Fruit fly (Drosophila melanogaster) Kc167 (cell line): ENCODE data around the gene CG42810.
"Not testable (repeated sequence)": the region's sequence is repeated elsewhere in the genome, so short reads cannot be mapped to it uniquely, and the experiment has no call there.

Source experiments
- Myc ChIP-seq: fragments of >200 bp; optimal IDR thresholded peaks from 2 replicates; lab custom pipeline; 2017; ENCODE audit warnings: missing external identifiers
- Sin3A ChIP-seq: fragments of >200 bp; optimal IDR thresholded peaks from 2 replicates; lab custom pipeline; 2018; ENCODE audit warnings: missing external identifiers
- h ChIP-seq: fragments of >200 bp; optimal IDR thresholded peaks from 3 replicates; lab custom pipeline; 2018; ENCODE audit warnings: missing external identifiers
- insv ChIP-seq: fragments of >200 bp; optimal IDR thresholded peaks from 3 replicates; lab custom pipeline; 2018; ENCODE audit warnings: missing external identifiers
- psq ChIP-seq: fragments of >200 bp; optimal IDR thresholded peaks from 2 replicates; lab custom pipeline; 2017; ENCODE audit warnings: missing external identifiers
- ttk ChIP-seq: sonication (Bioruptor generic); optimal IDR thresholded peaks from 2 replicates; lab custom pipeline; 2017; ENCODE audit warnings: missing external identifiers

Gene CG42810

DNA sequence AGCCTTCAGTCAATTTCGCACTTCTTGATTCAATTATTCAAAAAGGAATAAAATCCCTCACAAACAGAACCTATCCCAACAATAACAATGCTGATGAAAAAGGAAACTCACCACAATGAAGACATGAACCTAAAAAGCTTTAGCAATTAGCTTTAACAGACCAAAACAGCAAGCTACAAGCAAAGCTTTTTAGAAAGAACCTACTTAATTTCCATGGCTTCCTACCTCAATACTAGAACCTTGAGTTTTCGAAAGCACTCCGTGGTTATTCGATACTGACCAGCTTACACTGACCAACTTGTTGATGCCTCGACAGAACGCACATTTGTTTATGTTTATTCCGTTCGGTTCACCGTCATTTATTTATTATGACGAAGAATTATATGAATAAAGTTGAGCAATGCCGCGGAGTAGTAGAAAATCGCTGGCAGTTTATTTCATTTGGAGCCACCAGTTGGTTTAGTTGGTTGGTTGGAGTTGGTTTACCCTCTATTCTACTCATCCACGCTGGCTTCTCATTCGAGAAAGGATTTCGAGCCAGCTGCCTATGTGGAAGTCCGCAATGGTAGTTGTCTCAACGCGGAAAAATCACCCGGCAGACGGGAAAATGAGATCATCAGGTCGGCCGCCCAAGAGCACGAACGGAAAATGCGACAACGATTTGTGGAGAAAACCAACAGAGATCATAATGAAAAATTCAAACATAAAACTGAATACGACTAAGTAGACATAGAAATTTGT lies at the start of gene CG42810:
Gene CG42810 (plus strand): TSS at position 691 of the 741 bp plus-strand sequence.
- TF ChIP-seq Myc (lab: Kevin White, UChicago): no peak
- no peak for TF ChIP-seq ttk
- no peak for TF ChIP-seq psq (lab: Kevin White, UChicago)
- TF ChIP-seq h (lab: Kevin White, UChicago): no peak
- no peak for TF ChIP-seq insv
- no peak for TF ChIP-seq Sin3A (lab: Kevin White, UChicago)

DNA sequence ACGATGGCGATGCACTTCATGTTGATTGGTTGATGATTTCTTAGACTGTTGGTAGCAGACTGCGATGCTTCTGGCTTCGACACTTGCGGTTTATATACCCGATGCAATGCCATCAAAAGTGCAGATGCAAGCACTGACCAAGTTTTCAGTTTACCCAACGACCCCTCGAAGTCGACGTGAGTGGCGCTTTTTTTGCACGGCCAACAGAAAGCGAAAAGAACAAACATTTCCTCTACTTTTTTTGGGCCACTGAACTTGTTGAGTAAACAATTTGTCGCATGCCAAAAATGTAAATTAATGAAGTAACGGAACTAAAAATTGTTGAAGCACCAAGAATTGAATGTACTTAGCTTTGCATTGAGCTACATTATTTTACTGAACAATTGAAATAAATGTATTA lies 47.9 kb upstream of the CG42810 start, which contains the start of gene Vm34Ca:
Gene Vm34Ca (minus strand): TSS at position 66 of the 400 bp plus-strand sequence.
- TF ChIP-seq insv (no peak), h (lab: Kevin White, UChicago) (no peak), psq (lab: Kevin White, UChicago) (no peak), Myc (lab: Kevin White, UChicago) (no peak), ttk (no peak), Sin3A (lab: Kevin White, UChicago) (no peak)

DNA sequence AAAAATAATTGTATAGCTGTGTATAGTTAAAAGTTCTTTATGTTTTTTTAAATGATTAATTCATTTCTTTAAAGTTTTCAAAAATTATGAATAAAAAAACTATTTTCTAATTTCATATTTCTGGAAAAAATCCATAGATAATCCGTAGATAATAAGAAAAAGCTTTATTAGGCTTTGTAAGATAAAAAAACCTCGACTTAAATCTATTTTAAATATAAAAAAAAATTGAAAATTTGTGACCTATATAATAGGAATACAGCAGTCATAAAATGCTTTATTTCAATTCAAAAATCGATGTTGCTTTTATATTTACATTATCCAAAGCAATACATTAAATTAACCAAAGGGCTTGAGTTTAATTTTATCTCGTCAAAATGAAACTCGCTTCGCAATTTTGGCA lies 47.3 kb upstream of the CG42810 start, which contains the start of gene Flad2:
Gene Flad2 (plus strand): TSS at position 301 of the 400 bp plus-strand sequence.
- TF ChIP-seq insv: no peak
- no peak for TF ChIP-seq Sin3A (lab: Kevin White, UChicago)
- no peak for TF ChIP-seq Myc (lab: Kevin White, UChicago)
- no peak for TF ChIP-seq ttk
- no peak for TF ChIP-seq psq (lab: Kevin White, UChicago)
- no peak for TF ChIP-seq h (lab: Kevin White, UChicago)

DNA sequence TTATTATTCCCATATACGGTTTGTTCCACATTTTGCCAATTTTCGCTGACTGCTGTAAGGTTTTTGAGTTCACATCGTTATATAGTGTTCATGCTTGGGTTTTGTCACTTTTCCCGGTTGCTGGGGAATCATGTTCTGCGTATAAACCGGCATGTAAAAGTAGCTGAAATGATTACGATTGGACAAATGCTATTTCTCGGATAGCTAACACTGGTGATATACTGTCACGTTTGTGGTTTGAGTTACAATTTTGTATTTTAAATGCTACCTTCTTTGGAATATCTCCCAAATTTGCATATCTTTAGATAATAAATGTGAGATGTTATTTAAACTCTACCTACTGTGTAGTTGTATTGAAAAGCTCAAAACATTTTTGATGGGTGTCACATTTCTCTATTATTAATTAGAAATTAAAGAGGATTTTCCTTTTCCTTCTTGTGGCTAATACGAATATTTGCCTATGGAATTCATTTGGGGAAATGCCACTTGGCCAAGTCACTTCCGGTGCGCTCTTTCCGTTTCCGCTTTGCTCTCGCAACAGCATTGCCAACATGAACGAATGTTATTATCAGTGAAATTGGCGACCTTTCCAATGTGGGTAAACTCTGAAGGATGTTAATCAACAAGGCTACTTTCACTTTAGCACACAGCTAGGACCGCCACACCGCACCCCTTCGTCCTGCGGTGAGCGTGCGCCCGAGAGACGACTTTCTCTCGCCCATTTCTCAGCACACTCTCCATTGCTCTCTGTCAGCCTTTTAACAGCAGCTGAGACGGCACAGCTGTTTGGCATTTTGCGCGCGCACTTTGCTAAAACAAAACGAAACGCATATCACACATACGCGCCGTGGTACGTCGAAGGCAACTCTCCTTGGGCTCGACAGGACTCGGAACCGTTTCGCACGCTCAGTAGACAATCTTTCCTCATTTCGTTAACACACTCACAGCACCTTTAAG lies 44.7 kb upstream of the CG42810 start, which contains the start of the genes CG16956, CG42784 and CG43850:
Gene CG16956 (minus strand): TSS at position 51 of the 957 bp plus-strand sequence.
Gene CG42784 (plus strand): TSS at position 907 of the 957 bp plus-strand sequence.
Gene CG43850 (plus strand): TSS at position 907 of the 957 bp plus-strand sequence.
- no peak for TF ChIP-seq Sin3A (lab: Kevin White, UChicago)
- TF ChIP-seq Myc (lab: Kevin White, UChicago): no peak
- no peak for TF ChIP-seq h (lab: Kevin White, UChicago)
- no peak for TF ChIP-seq insv
- TF ChIP-seq ttk: no peak
- no peak for TF ChIP-seq psq (lab: Kevin White, UChicago)

DNA sequence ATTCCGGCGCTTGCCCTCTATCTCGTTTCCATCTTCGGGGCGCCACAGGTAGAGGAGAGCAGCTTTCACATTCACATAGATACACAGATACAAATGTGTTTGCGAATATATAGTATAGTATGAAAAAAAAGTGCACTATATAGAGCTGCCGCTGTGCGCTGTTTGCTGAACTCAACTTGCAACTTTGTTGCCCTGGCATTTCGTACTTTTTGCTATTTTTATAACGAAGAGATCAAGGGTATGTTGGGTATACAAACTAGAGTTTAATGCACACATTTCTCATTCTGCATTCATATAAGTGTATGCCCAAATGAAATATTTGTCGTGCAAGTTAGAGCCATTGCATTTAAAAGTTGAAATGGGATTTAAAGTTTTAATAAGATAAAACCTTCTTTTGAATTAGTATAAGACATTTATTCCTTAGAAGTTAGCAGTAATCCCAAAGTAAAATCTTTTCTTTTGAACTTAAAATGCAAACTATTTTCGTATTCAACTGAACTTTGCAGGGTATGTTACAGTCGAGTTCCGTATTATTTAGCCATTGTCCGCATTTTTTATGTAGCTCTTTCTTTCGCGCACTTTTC lies 28.5 kb upstream of the CG42810 start:
- TF ChIP-seq Sin3A (lab: Kevin White, UChicago) (no peak), ttk (no peak), insv (no peak), psq (lab: Kevin White, UChicago) (no peak), Myc (lab: Kevin White, UChicago) (no peak), h (lab: Kevin White, UChicago) (no peak)

DNA sequence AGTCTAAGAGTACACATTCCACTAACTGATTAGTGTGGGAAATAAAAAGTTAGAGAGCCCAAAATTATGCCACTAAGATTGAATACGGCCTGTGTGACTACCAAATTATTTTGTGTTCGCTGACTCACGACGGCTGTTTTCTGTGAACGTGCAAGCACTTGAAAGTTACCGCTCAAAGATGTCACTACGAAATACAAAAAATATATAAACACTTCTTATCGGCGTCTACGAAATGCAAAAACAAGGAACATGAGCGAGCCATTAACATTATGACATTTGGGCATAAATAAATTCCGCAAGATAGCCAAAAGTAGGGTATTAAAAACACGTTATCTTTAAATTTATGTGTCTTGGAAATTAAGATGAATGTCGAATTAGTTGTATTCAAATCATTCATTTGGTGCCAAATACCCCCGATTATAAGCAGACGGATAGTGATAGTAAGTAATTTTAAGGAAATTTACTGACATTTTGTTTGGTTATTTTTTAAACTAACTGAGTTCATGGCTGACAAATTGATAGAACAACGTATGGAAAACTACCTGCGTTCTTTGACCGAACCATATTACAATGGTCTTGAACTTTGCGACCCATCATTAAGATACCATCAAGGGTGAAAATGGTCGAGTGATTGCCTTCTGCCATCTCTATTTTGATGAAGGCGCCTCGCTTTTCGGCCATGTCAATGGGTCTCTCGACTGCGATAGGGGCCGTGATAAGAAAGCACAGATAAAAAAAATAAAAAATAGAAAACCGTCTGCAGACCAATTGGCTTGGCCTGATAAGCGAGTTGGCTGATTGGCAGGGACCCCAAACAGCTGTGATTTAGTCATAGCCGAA lies 24.5 kb upstream of the CG42810 start, which contains the start of gene Tehao:
Gene Tehao (plus strand): TSS at position 828 of the 840 bp plus-strand sequence.
- TF ChIP-seq Myc (lab: Kevin White, UChicago) (no peak), ttk (no peak)

DNA sequence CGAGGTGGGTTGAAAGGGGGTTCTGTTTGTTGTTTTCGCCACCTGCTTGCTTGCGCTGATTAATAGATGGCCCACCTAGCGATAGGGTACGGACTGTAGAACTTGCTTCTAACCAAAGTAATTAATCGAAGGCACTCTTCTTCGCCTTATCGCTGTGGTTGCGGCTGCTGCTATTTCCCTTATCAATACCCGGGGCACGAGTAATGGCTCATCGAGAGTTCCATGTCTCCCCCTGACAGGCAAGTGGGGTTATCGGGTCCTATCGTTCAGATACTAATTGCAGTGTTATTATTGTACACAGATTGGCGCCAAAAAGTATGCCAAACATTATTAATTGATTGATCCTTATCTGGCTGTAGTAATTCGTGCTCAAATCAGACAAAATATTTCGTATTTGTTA lies 22.7 kb upstream of the CG42810 start:
- TF ChIP-seq Myc (lab: Kevin White, UChicago) (no peak), h (lab: Kevin White, UChicago) (no peak), insv (no peak)

DNA sequence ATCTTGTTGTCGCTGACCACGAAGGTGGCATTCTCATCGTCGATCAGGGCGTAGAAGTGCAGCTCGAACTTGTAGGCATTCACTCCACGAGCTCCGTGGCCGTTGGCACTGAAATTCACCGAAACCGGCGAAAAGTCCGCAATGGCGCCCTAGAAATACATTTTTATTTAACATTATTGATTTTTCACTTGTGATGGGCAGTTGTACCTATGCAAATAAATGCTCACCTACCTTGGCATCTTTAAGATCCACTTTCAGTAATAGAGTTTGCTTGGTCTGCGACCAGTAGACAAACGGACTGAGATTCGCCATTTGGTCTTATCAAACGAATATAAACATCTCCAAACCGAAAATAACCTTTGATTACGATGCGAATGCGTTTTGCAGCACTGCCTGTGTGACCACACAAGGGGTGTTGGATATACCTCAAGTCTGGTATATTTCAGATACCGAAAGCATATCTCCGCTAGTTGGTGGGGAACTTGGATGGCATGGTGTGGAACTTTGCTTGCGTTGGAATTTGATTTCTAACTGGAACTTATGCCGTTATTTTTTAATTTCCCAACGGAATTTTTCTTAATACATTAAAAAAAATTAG lies 14.1 kb upstream of the CG42810 start, which contains the start of gene Hacd2:
Gene Hacd2 (minus strand): TSS at position 403 of the 598 bp plus-strand sequence.
- TF ChIP-seq Myc (lab: Kevin White, UChicago): no peak
- TF ChIP-seq insv: no peak
- TF ChIP-seq h (lab: Kevin White, UChicago): no peak
- no peak for TF ChIP-seq psq (lab: Kevin White, UChicago)
- no peak for TF ChIP-seq ttk
- no peak for TF ChIP-seq Sin3A (lab: Kevin White, UChicago)

DNA sequence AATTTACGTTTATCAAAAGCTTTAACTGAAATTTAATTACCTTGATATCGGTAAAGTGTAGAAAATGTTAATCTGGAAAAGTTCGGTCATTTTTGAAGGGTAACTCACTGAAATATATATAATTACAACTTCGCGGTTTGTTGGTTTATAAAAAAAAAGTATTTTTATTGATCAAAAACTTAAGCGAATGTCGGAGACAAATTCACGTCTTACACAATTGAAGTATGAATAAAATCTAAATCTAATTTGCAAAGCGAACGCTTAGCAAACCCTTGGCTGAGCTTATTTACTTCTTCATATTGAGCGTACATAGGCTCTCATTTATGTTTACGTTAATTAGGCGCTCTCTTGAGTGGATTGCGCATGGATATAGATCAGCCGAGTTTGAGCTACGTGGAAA lies 10.1 kb upstream of the CG42810 start, which contains the start of gene Hsp60D:
Gene Hsp60D (minus strand): TSS at position 101 of the 400 bp plus-strand sequence.
- not testable (repeated sequence) for TF ChIP-seq ttk; Sin3A (lab: Kevin White, UChicago); Myc (lab: Kevin White, UChicago)

DNA sequence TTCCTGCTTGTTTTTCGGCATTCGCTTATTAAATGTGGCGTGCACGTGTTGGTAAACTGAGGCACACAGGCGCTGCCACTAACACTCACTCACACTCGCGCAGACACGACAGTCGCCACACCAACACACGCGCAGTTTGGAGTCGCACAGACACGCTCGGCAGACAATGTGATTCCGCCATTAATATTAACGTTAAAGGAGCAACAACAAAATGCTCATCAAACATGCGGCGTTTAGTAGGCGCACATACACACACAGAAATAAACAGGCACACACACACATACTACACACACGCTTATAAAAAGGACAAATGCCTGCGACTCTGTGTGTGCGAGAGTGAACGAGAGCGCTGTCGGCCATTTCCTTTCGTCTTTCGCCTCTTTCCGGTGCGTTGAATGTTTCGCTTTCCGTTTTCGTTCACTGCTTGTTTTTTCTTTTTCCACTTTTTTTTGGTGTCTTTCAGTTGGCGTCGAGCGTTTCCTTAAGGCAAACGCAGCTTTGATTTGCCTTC lies 2.4 kb upstream of the CG42810 start, which contains the start of gene CG42809:
Gene CG42809 (plus strand): TSS at position 461 of the 511 bp plus-strand sequence.
- TF ChIP-seq h (lab: Kevin White, UChicago) (no peak), Sin3A (lab: Kevin White, UChicago) (no peak), Myc (lab: Kevin White, UChicago) (no peak), ttk (no peak), psq (lab: Kevin White, UChicago) (no peak), insv (no peak)
